Worm (Caenorhabditis elegans): Measurements from ENCODE around the gene E02C12.10.

ce11 chrV:9333316-9334048, 44.7 kb downstream of the E02C12.10 start, which contains the start of gene acl-14:
- no peak for TF ChIP-seq nhr-11 (tag; optimal IDR thresholded peaks at IDR 0.05)
- TF ChIP-seq ahr-1 (tag; optimal IDR thresholded peaks at IDR 0.05): no peak
- TF ChIP-seq pqm-1 (tag; optimal IDR thresholded peaks at IDR 0.05): no peak
- TF ChIP-seq lim-6 (tag; optimal IDR thresholded peaks at IDR 0.05): no peak
- no peak for TF ChIP-seq unc-42 (tag; optimal IDR thresholded peaks at IDR 0.05)
- TF ChIP-seq sox-4 (tag; optimal IDR thresholded peaks at IDR 0.05): no peak
- no peak for TF ChIP-seq lin-11 (tag; optimal IDR thresholded peaks at IDR 0.05)
- no peak for TF ChIP-seq ceh-14 (tag; optimal IDR thresholded peaks at IDR 0.05)
- TF ChIP-seq F13H6.1 (tag; optimal IDR thresholded peaks at IDR 0.05): no peak
- no peak for TF ChIP-seq C08G9.2 (tag; optimal IDR thresholded peaks at IDR 0.05)
